Worm (Caenorhabditis elegans) whole organism, L2 larva: ENCODE measurements around the gene F18A12.2.

ENCODE experiments used
- ZK546.5 ChIP-seq: sonication (generic microtip); optimal IDR thresholded peaks from 2 replicates; lab custom pipeline; 2017; ENCODE audit warnings: missing biosample characterization, missing genetic modification characterization
- ceh-82 ChIP-seq: fragments of 150-350 bp; optimal IDR thresholded peaks from 2 replicates; lab custom pipeline; 2014; ENCODE audit warnings: missing biosample characterization, missing genetic modification characterization
- dmd-4 ChIP-seq: sonication (generic microtip); optimal IDR thresholded peaks from 2 replicates; lab custom pipeline; 2017; ENCODE audit warnings: missing biosample characterization, missing genetic modification characterization
- mbf-1 ChIP-seq: sonication (generic microtip); optimal IDR thresholded peaks from 2 replicates; lab custom pipeline; 2017; ENCODE audit warnings: missing biosample characterization, missing genetic modification characterization
- nhr-21 ChIP-seq: fragments of 150-350 bp; optimal IDR thresholded peaks from 2 replicates; lab custom pipeline; 2014; ENCODE audit warnings: missing biosample characterization, missing genetic modification characterization
- nhr-77 ChIP-seq: fragments of 150-350 bp; optimal IDR thresholded peaks from 2 replicates; lab custom pipeline; 2014; ENCODE audit warnings: missing biosample characterization, missing genetic modification characterization

ce11 chrII:3460048-3460447, 45.4 kb downstream of the F18A12.2 start, which contains the start of gene C16C8.7:
- TF ChIP-seq nhr-21 (tag; lab: Kevin White, UChicago) (no peak), ceh-82 (no peak), mbf-1 (tag; lab: Kevin White, UChicago) (no peak), dmd-4 (no peak), ZK546.5 (tag; lab: Kevin White, UChicago) (no peak), nhr-77 (tag; lab: Kevin White, UChicago) (no peak)
